Fruit fly (Drosophila melanogaster): ENCODE measurements around the gene eIF4EHP.
A peak's percentile ranks its signal among the peaks of the same experiment; 100 is the strongest.

eIF4EHP gene

DNA sequence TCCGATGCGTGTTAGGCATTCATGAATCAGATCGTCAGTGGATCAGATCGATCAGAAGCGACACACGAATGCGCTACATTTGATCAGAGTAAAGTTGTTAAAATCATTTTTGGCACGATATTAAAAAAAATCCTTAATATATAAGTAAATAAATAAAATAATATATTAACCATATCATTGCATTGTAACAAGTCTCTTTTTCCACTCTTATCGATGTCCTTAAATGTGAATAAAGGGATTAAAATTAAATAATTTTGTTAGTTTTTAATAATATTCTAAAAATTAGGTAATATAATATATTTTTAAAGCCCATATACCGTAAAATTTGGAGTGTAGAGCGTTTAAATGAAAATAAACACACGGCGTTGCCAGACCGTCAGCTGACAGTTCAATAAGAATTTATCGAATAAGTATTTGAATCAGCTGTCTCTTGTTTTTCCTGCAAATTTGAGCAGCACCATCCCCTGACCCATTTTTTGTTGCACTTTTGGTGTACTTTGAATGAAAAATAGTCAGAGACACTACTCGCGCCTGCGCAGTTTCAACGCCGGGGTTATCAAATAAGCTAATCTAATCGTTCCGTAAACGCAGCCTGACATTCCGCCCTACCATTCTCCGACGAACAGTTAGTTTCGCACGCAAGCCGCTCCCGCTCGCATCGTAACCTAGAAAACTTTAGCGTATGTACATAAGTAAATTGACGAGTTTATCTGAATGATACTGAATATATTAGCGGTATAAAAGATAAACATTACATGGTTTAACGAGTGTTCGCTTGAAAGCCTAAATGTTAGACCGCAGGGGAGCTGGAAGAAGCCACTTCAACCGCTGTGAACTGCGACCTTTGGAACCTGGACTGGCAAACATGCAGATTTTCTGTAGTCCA, 43.4 kb upstream of the eIF4EHP start, which contains the start of the genes p38a and CG6178:
Gene p38a (minus strand): TSS at position 398 of the 886 bp plus-strand sequence.
Gene CG6178 (plus strand): TSS at position 424 of the 886 bp plus-strand sequence.
- TF ChIP-seq disco-r (GFP tag; optimal IDR thresholded peaks at IDR 0.05), result no peak
- TF ChIP-seq CG3726 (GFP tag; IDR thresholded peaks at IDR 0.05), result peak; percentile 95
- peak; percentile 92 for TF ChIP-seq Atf6 (GFP tag; IDR thresholded peaks at IDR 0.05)
- peak; percentile 82 for TF ChIP-seq bigmax (GFP tag; optimal IDR thresholded peaks at IDR 0.05)
- TF ChIP-seq corto (GFP tag; optimal IDR thresholded peaks at IDR 0.05), result peak; percentile 81
- peak; percentile 95 for TF ChIP-seq CG15601 (tag; optimal IDR thresholded peaks at IDR 0.05)
- peak; percentile 88 for TF ChIP-seq CG8281 (tag; optimal IDR thresholded peaks at IDR 0.05)
- TF ChIP-seq CG4424 (GFP tag; optimal IDR thresholded peaks at IDR 0.05), result peak; percentile 94
- TF ChIP-seq D19A (tag; optimal IDR thresholded peaks at IDR 0.05), result peak; percentile 98
- no peak for TF ChIP-seq zen2 (GFP tag; IDR thresholded peaks at IDR 0.05; ENCODE audit: partially characterized antibody)
- no peak for TF ChIP-seq HLH4C (GFP tag; IDR thresholded peaks at IDR 0.05; ENCODE audit: partially characterized antibody)
- peak; percentile 82 for TF ChIP-seq slou (GFP tag; optimal IDR thresholded peaks at IDR 0.05)
- TF ChIP-seq CG12769 (tag; optimal IDR thresholded peaks at IDR 0.05), result peak; percentile 16
- TF ChIP-seq CG7963 (GFP tag; IDR thresholded peaks at IDR 0.05; ENCODE audit: partially characterized antibody), result no peak
- peak; percentile 96 for TF ChIP-seq CG14667 (GFP tag; IDR thresholded peaks at IDR 0.05)
- TF ChIP-seq CG12155 (GFP tag; optimal IDR thresholded peaks at IDR 0.05), result peak; percentile 91
- TF ChIP-seq CG4404 (GFP tag; IDR thresholded peaks at IDR 0.05), result peak; percentile 88
- peak; percentile 97 for TF ChIP-seq CG32772 (GFP tag; IDR thresholded peaks at IDR 0.05)
- TF ChIP-seq sd (tag; optimal IDR thresholded peaks at IDR 0.05), result peak; percentile 92
- TF ChIP-seq sim (GFP tag; IDR thresholded peaks at IDR 0.05), result peak; percentile 89
- peak; percentile 96 for TF ChIP-seq gsb-n (tag; optimal IDR thresholded peaks at IDR 0.05)
- no peak for TF ChIP-seq pan (optimal IDR thresholded peaks at IDR 0.05)
- TF ChIP-seq pan (GFP tag; optimal IDR thresholded peaks at IDR 0.05 in 1 of 2, IDR thresholded peaks at IDR 0.05 in 1 of 2), result peak in 1 of 2 experiments; percentile 97
- TF ChIP-seq CG10147 (GFP tag; optimal IDR thresholded peaks at IDR 0.05), result peak; percentile 98
- peak; percentile 96 for TF ChIP-seq cwo (GFP tag; optimal IDR thresholded peaks at IDR 0.05)
- TF ChIP-seq CG4820 (GFP tag; optimal IDR thresholded peaks at IDR 0.05), result peak; percentile 91
- TF ChIP-seq CG17802 (tag; optimal IDR thresholded peaks at IDR 0.05), result peak; percentile 76
- peak; percentile 56 for TF ChIP-seq wek (GFP tag; optimal IDR thresholded peaks at IDR 0.05)
- TF ChIP-seq CG13624 (GFP tag; optimal IDR thresholded peaks at IDR 0.05), result peak; percentile 56
- peak; percentile 84 for TF ChIP-seq mirr (GFP tag; optimal IDR thresholded peaks at IDR 0.05)
- peak; percentile 61 for TF ChIP-seq CG15073 (GFP tag; optimal IDR thresholded peaks at IDR 0.05)
- TF ChIP-seq CG2712 (tag; optimal IDR thresholded peaks at IDR 0.05), result peak; percentile 99
- TF ChIP-seq CG8359 (GFP tag; optimal IDR thresholded peaks at IDR 0.05; ENCODE audit: borderline replicate concordance), result peak; percentile 87
- TF ChIP-seq zfh2 (GFP tag; optimal IDR thresholded peaks at IDR 0.05), result peak; percentile 86
- no peak for TF ChIP-seq hth (optimal IDR thresholded peaks at IDR 0.05)
- peak; percentile 83 for TF ChIP-seq CG10431 (GFP tag; optimal IDR thresholded peaks at IDR 0.05)
- peak; percentile 96 for TF ChIP-seq caup (GFP tag; optimal IDR thresholded peaks at IDR 0.05; ENCODE audit: severe bottlenecking)
- peak; percentile 98 for TF ChIP-seq Drgx (GFP tag; IDR thresholded peaks at IDR 0.05)
- TF ChIP-seq CG10274 (GFP tag; optimal IDR thresholded peaks at IDR 0.05), result peak; percentile 99
- no peak for TF ChIP-seq hkb (optimal IDR thresholded peaks at IDR 0.05)
- peak; percentile 97 for TF ChIP-seq hkb (GFP tag; IDR thresholded peaks at IDR 0.05)
- peak; percentile 92 for TF ChIP-seq Ravus (GFP tag; IDR thresholded peaks at IDR 0.05)
- TF ChIP-seq kay (GFP tag; optimal IDR thresholded peaks at IDR 0.05), result peak; percentile 92
- peak; percentile 95 for TF ChIP-seq dmrt11E (tag; optimal IDR thresholded peaks at IDR 0.05)
- peak; percentile 36 for TF ChIP-seq ems (GFP tag; optimal IDR thresholded peaks at IDR 0.05)
- TF ChIP-seq crc (GFP tag; optimal IDR thresholded peaks at IDR 0.05), result no peak
- TF ChIP-seq pho (GFP tag; optimal IDR thresholded peaks at IDR 0.05), result peak; percentile 55
- peak; percentile 98 for TF ChIP-seq CG12391 (tag; optimal IDR thresholded peaks at IDR 0.05)
- peak; percentile 63 for TF ChIP-seq Dref (GFP tag; IDR thresholded peaks at IDR 0.05)
